Worm (Caenorhabditis elegans) whole organism, midembryonic: ENCODE results near the gene C10A4.6.
"Not testable (repeated sequence)": the region's sequence is repeated elsewhere in the genome, so short reads cannot be mapped to it uniquely, and the experiment has no call there.

Experiments used
- T22C8.4 ChIP-seq: fragments of 200-800 bp; sonication (Bioruptor generic); IDR thresholded peaks from 2 replicates; pipeline ENCODE4 v1.3.6; 2022; ENCODE audit warnings: missing genetic modification characterization, missing compliant biosample characterization
- cog-1 ChIP-seq: sonication (generic microtip); optimal IDR thresholded peaks from 2 replicates; lab custom pipeline; 2016; ENCODE audit warnings: missing genetic modification characterization, missing compliant biosample characterization
- flt-1 ChIP-seq: fragments of 200-800 bp; sonication (Bioruptor generic); IDR thresholded peaks from 2 replicates; pipeline ENCODE4 v1.3.6; 2022; ENCODE audit warnings: missing genetic modification characterization, missing compliant biosample characterization
- klf-2 ChIP-seq: fragments of 200-800 bp; sonication (Bioruptor generic); conservative IDR thresholded peaks from 2 replicates; pipeline ENCODE4 v1.3.6; 2022; ENCODE audit warnings: missing genetic modification reagents, missing genetic modification characterization, missing compliant biosample characterization
- med-1 ChIP-seq: sonication (generic microtip); optimal IDR thresholded peaks from 2 replicates; lab custom pipeline; 2017; ENCODE audit warnings: missing genetic modification characterization, mild to moderate bottlenecking, missing compliant biosample characterization, antibody characterized with exemption, missing genetic modification reagents; ENCODE audit not compliant: insufficient read depth
- ref-1 ChIP-seq: fragments of 200-800 bp; sonication (Bioruptor generic); conservative IDR thresholded peaks from 2 replicates; pipeline ENCODE4 v1.3.6; 2022; ENCODE audit warnings: missing genetic modification reagents, missing genetic modification characterization, missing compliant biosample characterization
- tab-1 ChIP-seq: fragments of 200-800 bp; sonication (Bioruptor generic); IDR thresholded peaks from 2 replicates; pipeline ENCODE4 v1.3.6; 2022; ENCODE audit warnings: missing genetic modification characterization, missing compliant biosample characterization
- ztf-23 ChIP-seq: fragments of 200-800 bp; sonication (Bioruptor generic); IDR thresholded peaks from 2 replicates; pipeline ENCODE4 v1.3.6; 2022; ENCODE audit warnings: missing genetic modification reagents, missing genetic modification characterization, missing compliant biosample characterization
- ztf-29 ChIP-seq: fragments of 200-800 bp; sonication (Bioruptor generic); IDR thresholded peaks from 2 replicates; pipeline ENCODE4 v1.3.6; 2022; ENCODE audit warnings: missing genetic modification reagents, missing genetic modification characterization, missing compliant biosample characterization

C10A4.6 gene

ce11 chrX:7390270-7390669 is at the start of gene C10A4.6:
Gene C10A4.6, plus strand, starts transcription at chrX:7390570.
- no peak for TF ChIP-seq ref-1 (GFP tag; lab: Robert Waterston, UW)
- no peak for TF ChIP-seq flt-1
- no peak for TF ChIP-seq ztf-29
- no peak for TF ChIP-seq klf-2 (GFP tag; lab: Robert Waterston, UW)
- no peak for TF ChIP-seq cog-1
- TF ChIP-seq tab-1 (GFP tag; lab: Robert Waterston, UW) = no peak
- TF ChIP-seq med-1 = no peak
- no peak for TF ChIP-seq T22C8.4 (GFP tag; lab: Robert Waterston, UW)
- TF ChIP-seq ztf-23 (GFP tag; lab: Robert Waterston, UW) = no peak

- TF ChIP-seq ref-1 (GFP tag; lab: Robert Waterston, UW) = no peak
- no peak for TF ChIP-seq tab-1 (GFP tag; lab: Robert Waterston, UW)
- TF ChIP-seq flt-1 = no peak
- TF ChIP-seq ztf-29 = no peak
- TF ChIP-seq cog-1 = no peak
- no peak for TF ChIP-seq klf-2 (GFP tag; lab: Robert Waterston, UW)
Observed at ce11 chrX:7340915-7341559, 49.3 kb upstream of the C10A4.6 start, which contains the start of gene C07D8.6. Gene C07D8.6, plus strand, starts transcription at chrX:7341509.

ce11 chrX:7343218-7343617 is 47.2 kb upstream of the C10A4.6 start:
- no peak for TF ChIP-seq ztf-29
- TF ChIP-seq flt-1 = no peak
- no peak for TF ChIP-seq ztf-23 (GFP tag; lab: Robert Waterston, UW)
- no peak for TF ChIP-seq cog-1
- TF ChIP-seq ref-1 (GFP tag; lab: Robert Waterston, UW) = no peak
- TF ChIP-seq klf-2 (GFP tag; lab: Robert Waterston, UW) = no peak
- no peak for TF ChIP-seq tab-1 (GFP tag; lab: Robert Waterston, UW)
- TF ChIP-seq med-1 = no peak
- TF ChIP-seq T22C8.4 (GFP tag; lab: Robert Waterston, UW) = no peak

- TF ChIP-seq flt-1 (no peak), klf-2 (GFP tag; lab: Robert Waterston, UW) (no peak), ztf-23 (GFP tag; lab: Robert Waterston, UW) (no peak), ref-1 (GFP tag; lab: Robert Waterston, UW) (no peak), ztf-29 (no peak), tab-1 (GFP tag; lab: Robert Waterston, UW) (no peak), med-1 (no peak), T22C8.4 (GFP tag; lab: Robert Waterston, UW) (no peak), cog-1 (no peak)
Observed at ce11 chrX:7343747-7344146, 46.6 kb upstream of the C10A4.6 start, which contains the start of gene C07D8.5. Gene C07D8.5, plus strand, starts transcription at chrX:7344047.

- TF ChIP-seq T22C8.4 (GFP tag; lab: Robert Waterston, UW); cog-1; tab-1 (GFP tag; lab: Robert Waterston, UW): not testable (repeated sequence)
Observed at ce11 chrX:7365267-7365666, 25.1 kb upstream of the C10A4.6 start, which contains the start of gene C56G3.2. Gene C56G3.2, plus strand, starts transcription at chrX:7365567.

ce11 chrX:7369770-7370169 is 20.6 kb upstream of the C10A4.6 start:
- no peak for TF ChIP-seq med-1
- TF ChIP-seq klf-2 (GFP tag; lab: Robert Waterston, UW) = no peak
- no peak for TF ChIP-seq ref-1 (GFP tag; lab: Robert Waterston, UW)
- no peak for TF ChIP-seq flt-1
- no peak for TF ChIP-seq T22C8.4 (GFP tag; lab: Robert Waterston, UW)
- no peak for TF ChIP-seq ztf-29
- no peak for TF ChIP-seq cog-1
- no peak for TF ChIP-seq tab-1 (GFP tag; lab: Robert Waterston, UW)
- no peak for TF ChIP-seq ztf-23 (GFP tag; lab: Robert Waterston, UW)

ce11 chrX:7371945-7372344 is 18.4 kb upstream of the C10A4.6 start:
- TF ChIP-seq ztf-29 (no peak), klf-2 (GFP tag; lab: Robert Waterston, UW) (no peak), flt-1 (no peak), ref-1 (GFP tag; lab: Robert Waterston, UW) (no peak), cog-1 (no peak), T22C8.4 (GFP tag; lab: Robert Waterston, UW) (no peak), tab-1 (GFP tag; lab: Robert Waterston, UW) (no peak), ztf-23 (GFP tag; lab: Robert Waterston, UW) (no peak), med-1 (no peak)

ce11 chrX:7376941-7377340 is 13.4 kb upstream of the C10A4.6 start, which contains the start of gene npr-8:
Gene npr-8, plus strand, starts transcription at chrX:7377302.
- TF ChIP-seq T22C8.4 (GFP tag; lab: Robert Waterston, UW) (no peak), ztf-23 (GFP tag; lab: Robert Waterston, UW) (no peak), ref-1 (GFP tag; lab: Robert Waterston, UW) (no peak), ztf-29 (no peak), tab-1 (GFP tag; lab: Robert Waterston, UW) (no peak), klf-2 (GFP tag; lab: Robert Waterston, UW) (no peak), med-1 (no peak), flt-1 (no peak), cog-1 (no peak)

- TF ChIP-seq flt-1 (no peak), T22C8.4 (GFP tag; lab: Robert Waterston, UW) (no peak), med-1 (no peak), cog-1 (no peak), tab-1 (GFP tag; lab: Robert Waterston, UW) (no peak), ztf-23 (GFP tag; lab: Robert Waterston, UW) (no peak), ref-1 (GFP tag; lab: Robert Waterston, UW) (no peak), klf-2 (GFP tag; lab: Robert Waterston, UW) (no peak), ztf-29 (no peak)
Observed at ce11 chrX:7378608-7379007, 11.8 kb upstream of the C10A4.6 start.

ce11 chrX:7393167-7393566 is 2.8 kb downstream of the C10A4.6 start, which contains the start of gene gad-2:
Gene gad-2, plus strand, starts transcription at chrX:7393467.
- TF ChIP-seq med-1 = no peak
- TF ChIP-seq ztf-29 = no peak
- no peak for TF ChIP-seq cog-1
- TF ChIP-seq flt-1 = no peak
- no peak for TF ChIP-seq klf-2 (GFP tag; lab: Robert Waterston, UW)
